Worm (Caenorhabditis elegans): ENCODE measurements around the gene clec-261.

Gene clec-261

ce11 chrV:20294388-20294787 is at the start of gene clec-261:
TSS of gene clec-261 (minus strand) at chrV:20294488.
- no peak for TF ChIP-seq F26F4.8 (GFP tag; conservative IDR thresholded peaks at IDR 0.05)
- no peak for TF ChIP-seq nhr-11 (tag; optimal IDR thresholded peaks at IDR 0.05)
- TF ChIP-seq zfp-2 (tag; optimal IDR thresholded peaks at IDR 0.05), result no peak
- TF ChIP-seq nhr-76 (tag; optimal IDR thresholded peaks at IDR 0.05), result no peak
- no peak for TF ChIP-seq unc-130 (GFP tag; optimal IDR thresholded peaks at IDR 0.05)
- no peak for TF ChIP-seq set-16 (GFP tag; IDR thresholded peaks at IDR 0.05)
- TF ChIP-seq nhr-48 (tag; optimal IDR thresholded peaks at IDR 0.05), result no peak
- no peak for TF ChIP-seq lir-3 (tag; optimal IDR thresholded peaks at IDR 0.05)
- TF ChIP-seq Y75B8A.6 (GFP tag; IDR thresholded peaks at IDR 0.05), result no peak
- TF ChIP-seq snpc-4 (tag; optimal IDR thresholded peaks at IDR 0.05), result no peak
- no peak for TF ChIP-seq aha-1 (tag)
- no peak for TF ChIP-seq mdt-29 (GFP tag; IDR thresholded peaks at IDR 0.05)
- TF ChIP-seq ZK337.2 (GFP tag; IDR thresholded peaks at IDR 0.05), result no peak
- no peak for TF ChIP-seq nhr-25 (tag; optimal IDR thresholded peaks at IDR 0.05; ENCODE audit: borderline replicate concordance, insufficient read depth)
- TF ChIP-seq mep-1 (tag; optimal IDR thresholded peaks at IDR 0.05), result no peak
- TF ChIP-seq ztf-7 (tag; optimal IDR thresholded peaks at IDR 0.05), result no peak
- no peak for TF ChIP-seq dpl-1 (GFP tag; optimal IDR thresholded peaks at IDR 0.05)
- no peak for TF ChIP-seq nhr-42 (GFP tag; IDR thresholded peaks at IDR 0.05)
- TF ChIP-seq dmd-9 (GFP tag; IDR thresholded peaks at IDR 0.05), result no peak

- TF ChIP-seq fkh-10 (GFP tag; optimal IDR thresholded peaks at IDR 0.05) (peak; percentile 75), R02D3.7 (tag; optimal IDR thresholded peaks at IDR 0.05) (no peak), nhr-25 (tag; optimal IDR thresholded peaks at IDR 0.05; ENCODE audit: borderline replicate concordance, insufficient read depth) (no peak)
Observed at ce11 chrV:20338870-20339269, 44.6 kb upstream of the clec-261 start.

ce11 chrV:20338020-20338419 is 43.7 kb upstream of the clec-261 start:
- TF ChIP-seq zfp-3 (GFP tag; conservative IDR thresholded peaks at IDR 0.05) (no peak), aha-1 (tag) (peak; percentile 77)

- TF ChIP-seq mep-1 (tag; optimal IDR thresholded peaks at IDR 0.05) (no peak), unc-62 (GFP tag; optimal IDR thresholded peaks at IDR 0.05 in 1 of 2) (peak in 1 of 2 experiments; percentile 65), unc-62 (tag; optimal IDR thresholded peaks at IDR 0.05) (no peak), dpl-1 (GFP tag; optimal IDR thresholded peaks at IDR 0.05) (no peak), nhr-6 (tag; optimal IDR thresholded peaks at IDR 0.05) (no peak), nhr-25 (tag; optimal IDR thresholded peaks at IDR 0.05; ENCODE audit: borderline replicate concordance, insufficient read depth) (no peak), daf-8 (GFP tag; IDR thresholded peaks at IDR 0.05) (no peak)
Observed at ce11 chrV:20335264-20335663, 41.0 kb upstream of the clec-261 start, which contains the start of gene Y38H6A.5. TSS of gene Y38H6A.5 (minus strand) at chrV:20335364.

- TF ChIP-seq lin-38 (GFP tag; IDR thresholded peaks at IDR 0.05), result no peak
- no peak for TF ChIP-seq ZK546.5 (tag; optimal IDR thresholded peaks at IDR 0.05)
- TF ChIP-seq zfp-2 (tag; optimal IDR thresholded peaks at IDR 0.05), result no peak
- TF ChIP-seq nhr-10 (tag; optimal IDR thresholded peaks at IDR 0.05), result no peak
- TF ChIP-seq pqm-1 (tag; optimal IDR thresholded peaks at IDR 0.05), result no peak
- no peak for TF ChIP-seq Y5F2A.4 (GFP tag; optimal IDR thresholded peaks at IDR 0.05)
- no peak for TF ChIP-seq zfp-3 (GFP tag; conservative IDR thresholded peaks at IDR 0.05)
- TF ChIP-seq F26F4.8 (GFP tag; conservative IDR thresholded peaks at IDR 0.05), result no peak
- no peak for TF ChIP-seq unc-130 (GFP tag; optimal IDR thresholded peaks at IDR 0.05)
Observed at ce11 chrV:20325417-20325816, 31.1 kb upstream of the clec-261 start, which contains the start of gene Y38H6A.1. TSS of gene Y38H6A.1 (plus strand) at chrV:20325717.

ce11 chrV:20317442-20317841 is 23.2 kb upstream of the clec-261 start, which contains the start of gene Y113G7C.1:
TSS of gene Y113G7C.1 (plus strand) at chrV:20317742.
- TF ChIP-seq aha-1 (tag) (peak; percentile 15), skn-1 (tag; optimal IDR thresholded peaks at IDR 0.05) (no peak)
